Worm (Caenorhabditis elegans) whole organism, midembryonic: ENCODE data around the gene pak-1.

Source experiments
- flt-1 ChIP-seq: fragments of 200-800 bp; sonication (Bioruptor generic); IDR thresholded peaks from 2 replicates; pipeline ENCODE4 v1.3.6; 2022; ENCODE audit warnings: missing genetic modification characterization, missing compliant biosample characterization
- ref-1 ChIP-seq: fragments of 200-800 bp; sonication (Bioruptor generic); conservative IDR thresholded peaks from 2 replicates; pipeline ENCODE4 v1.3.6; 2022; ENCODE audit warnings: missing genetic modification reagents, missing genetic modification characterization, missing compliant biosample characterization
- tab-1 ChIP-seq: fragments of 200-800 bp; sonication (Bioruptor generic); IDR thresholded peaks from 2 replicates; pipeline ENCODE4 v1.3.6; 2022; ENCODE audit warnings: missing genetic modification characterization, missing compliant biosample characterization
- ztf-23 ChIP-seq: fragments of 200-800 bp; sonication (Bioruptor generic); IDR thresholded peaks from 2 replicates; pipeline ENCODE4 v1.3.6; 2022; ENCODE audit warnings: missing genetic modification reagents, missing genetic modification characterization, missing compliant biosample characterization
- ztf-29 ChIP-seq: fragments of 200-800 bp; sonication (Bioruptor generic); IDR thresholded peaks from 2 replicates; pipeline ENCODE4 v1.3.6; 2022; ENCODE audit warnings: missing genetic modification reagents, missing genetic modification characterization, missing compliant biosample characterization

DNA sequence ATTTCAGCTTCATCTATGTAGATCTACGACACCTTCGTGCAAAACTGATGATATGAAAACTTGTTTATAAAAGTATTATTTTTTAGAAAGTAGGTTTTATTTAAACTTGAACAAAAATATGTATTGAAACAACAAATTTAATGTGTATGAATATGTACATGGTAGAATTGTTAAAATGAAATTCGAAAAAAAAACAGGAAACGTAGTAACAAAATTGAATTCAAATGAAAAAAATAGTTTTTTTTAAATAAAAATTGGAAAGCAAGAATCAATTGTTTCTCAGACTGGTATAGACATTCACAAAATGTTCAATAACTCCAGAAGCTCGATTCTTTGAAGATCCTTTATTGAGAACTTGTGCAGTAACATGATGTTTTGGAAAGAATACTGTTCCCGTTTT lies 27.6 kb downstream of the pak-1 start:
- TF ChIP-seq tab-1 (no peak), ztf-29 (GFP tag; lab: Robert Waterston, UW) (no peak), ztf-23 (GFP tag; lab: Robert Waterston, UW) (no peak), ref-1 (no peak), flt-1 (GFP tag; lab: Robert Waterston, UW) (no peak)
